Worm (Caenorhabditis elegans) whole organism, late embryonic: ENCODE measurements around the gene vps-2.

Source experiments
- C08G9.2 ChIP-seq: sonication (generic microtip); optimal IDR thresholded peaks from 2 replicates; lab custom pipeline; 2016; ENCODE audit warnings: mild to moderate bottlenecking, missing genetic modification characterization, moderate library complexity, missing compliant biosample characterization
- F13H6.1 ChIP-seq: sonication (generic microtip); optimal IDR thresholded peaks from 2 replicates; lab custom pipeline; 2016; ENCODE audit warnings: missing genetic modification characterization, missing compliant biosample characterization
- K02D7.2 ChIP-seq: sonication (generic microtip); optimal IDR thresholded peaks from 2 replicates; lab custom pipeline; 2017; ENCODE audit warnings: mild to moderate bottlenecking, missing genetic modification characterization, missing compliant biosample characterization
- T23F11.4 ChIP-seq: fragments of 200-800 bp; sonication (Bioruptor generic); optimal IDR thresholded peaks from 2 replicates; lab custom pipeline; 2018; ENCODE audit warnings: mild to moderate bottlenecking, missing genetic modification characterization, missing compliant biosample characterization
- ceh-14 ChIP-seq: sonication (generic microtip); optimal IDR thresholded peaks from 2 replicates; lab custom pipeline; 2016; ENCODE audit warnings: missing genotype, missing genetic modification characterization, missing compliant biosample characterization
- ceh-18 ChIP-seq: sonication (generic microtip); optimal IDR thresholded peaks from 2 replicates; lab custom pipeline; 2016; ENCODE audit warnings: missing genetic modification characterization, missing compliant biosample characterization
- ceh-19 ChIP-seq: fragments of 200-800 bp; sonication (Bioruptor generic); optimal IDR thresholded peaks from 2 replicates; lab custom pipeline; 2018; ENCODE audit warnings: mild to moderate bottlenecking, missing genetic modification characterization, missing compliant biosample characterization
- ceh-31 ChIP-seq: sonication (generic microtip); optimal IDR thresholded peaks from 2 replicates; lab custom pipeline; 2016; ENCODE audit warnings: missing genetic modification characterization, missing compliant biosample characterization
- ceh-34 ChIP-seq: sonication (generic microtip); optimal IDR thresholded peaks from 2 replicates; lab custom pipeline; 2016; ENCODE audit warnings: mild to moderate bottlenecking, missing genetic modification characterization, missing compliant biosample characterization
- ceh-48 ChIP-seq: sonication (generic microtip); optimal IDR thresholded peaks from 2 replicates; lab custom pipeline; 2016; ENCODE audit warnings: missing genetic modification characterization, inconsistent platforms, missing compliant biosample characterization
- elt-2 ChIP-seq: sonication (generic microtip); optimal IDR thresholded peaks from 2 replicates; lab custom pipeline; 2016; ENCODE audit warnings: missing genetic modification reagents, missing genetic modification characterization, missing compliant biosample characterization
- fax-1 ChIP-seq: sonication (generic microtip); optimal IDR thresholded peaks from 2 replicates; lab custom pipeline; 2016; ENCODE audit warnings: missing genotype, missing genetic modification characterization, missing compliant biosample characterization
- gmeb-2 ChIP-seq: sonication (generic microtip); optimal IDR thresholded peaks from 2 replicates; lab custom pipeline; 2016; ENCODE audit warnings: missing genetic modification characterization, inconsistent platforms, missing compliant biosample characterization
- hlh-30 ChIP-seq: sonication (generic microtip); optimal IDR thresholded peaks from 2 replicates; lab custom pipeline; 2017; ENCODE audit warnings: antibody characterized with exemption, missing genetic modification characterization, missing compliant biosample characterization; ENCODE audit not compliant: insufficient read depth
- hlh-6 ChIP-seq: sonication (generic microtip); optimal IDR thresholded peaks from 2 replicates; lab custom pipeline; 2016; ENCODE audit warnings: missing genotype, missing genetic modification characterization, missing compliant biosample characterization
- madf-2 ChIP-seq: sonication (generic microtip); optimal IDR thresholded peaks from 2 replicates; lab custom pipeline; 2017; ENCODE audit warnings: missing genetic modification characterization, missing compliant biosample characterization
- nfya-1 ChIP-seq: sonication (generic microtip); optimal IDR thresholded peaks from 2 replicates; lab custom pipeline; 2017; ENCODE audit warnings: missing genetic modification characterization, mild to moderate bottlenecking, missing compliant biosample characterization, antibody characterized with exemption, moderate library complexity
- odd-2 ChIP-seq: sonication (generic microtip); optimal IDR thresholded peaks from 2 replicates; lab custom pipeline; 2017; ENCODE audit warnings: antibody characterized with exemption, mild to moderate bottlenecking, missing genetic modification characterization, missing compliant biosample characterization
- pax-1 ChIP-seq: fragments of 150-350 bp; optimal IDR thresholded peaks from 2 replicates; lab custom pipeline; 2014; ENCODE audit warnings: missing biosample characterization, missing genetic modification characterization
- pha-2 ChIP-seq: sonication (generic microtip); optimal IDR thresholded peaks from 2 replicates; lab custom pipeline; 2017; ENCODE audit warnings: mild to moderate bottlenecking, missing genetic modification characterization, missing compliant biosample characterization
- pqm-1 ChIP-seq: sonication (generic microtip); optimal IDR thresholded peaks from 2 replicates; lab custom pipeline; 2016; ENCODE audit warnings: missing genetic modification characterization, missing compliant biosample characterization
- pros-1 ChIP-seq: fragments of 150-350 bp; optimal IDR thresholded peaks from 2 replicates; lab custom pipeline; 2014; ENCODE audit warnings: missing biosample characterization, missing genetic modification reagents, missing genetic modification characterization
- ref-2 ChIP-seq: sonication (generic microtip); optimal IDR thresholded peaks from 2 replicates; lab custom pipeline; 2016; ENCODE audit warnings: missing genetic modification characterization, missing compliant biosample characterization
- rnt-1 ChIP-seq: sonication (generic microtip); optimal IDR thresholded peaks from 2 replicates; lab custom pipeline; 2016; ENCODE audit warnings: missing genetic modification characterization, missing compliant biosample characterization
- sdc-2 ChIP-seq: sonication (generic microtip); optimal IDR thresholded peaks from 2 replicates; lab custom pipeline; 2016; ENCODE audit warnings: missing genotype, missing genetic modification characterization, missing compliant biosample characterization
- sox-2 ChIP-seq: fragments of 200-800 bp; sonication (Bioruptor generic); IDR thresholded peaks from 2 replicates; pipeline ENCODE4 v1.3.6; 2022; ENCODE audit warnings: missing genetic modification reagents, missing genetic modification characterization, missing compliant biosample characterization
- syd-9 ChIP-seq: sonication (generic microtip); optimal IDR thresholded peaks from 2 replicates; lab custom pipeline; 2016; ENCODE audit warnings: mild to moderate bottlenecking, missing genetic modification characterization, moderate library complexity, missing compliant biosample characterization
- tbx-2 ChIP-seq: sonication (generic microtip); optimal IDR thresholded peaks from 2 replicates; lab custom pipeline; 2016; ENCODE audit warnings: missing genetic modification characterization, missing compliant biosample characterization
- tbx-7 ChIP-seq: sonication (generic microtip); optimal IDR thresholded peaks from 2 replicates; lab custom pipeline; 2016; ENCODE audit warnings: missing genotype, missing genetic modification characterization, missing compliant biosample characterization
- unc-3 ChIP-seq, 2 experiments: fragments of 200-800 bp in 1 of 2; sonication (Bioruptor generic) in 1 of 2; sonication (generic microtip) in 1 of 2; conservative IDR thresholded peaks in 1 of 2; optimal IDR thresholded peaks in 1 of 2; 2 replicates each; pipeline versions ENCODE4 v1.3.6 to Lab custom; 2016 to 2022; ENCODE audit warnings: missing compliant biosample characterization in 2 of 2, missing genetic modification characterization in 2 of 2, missing genetic modification reagents in 1 of 2
- unc-42 ChIP-seq: sonication (generic microtip); optimal IDR thresholded peaks from 2 replicates; lab custom pipeline; 2016; ENCODE audit warnings: missing genotype, missing genetic modification characterization, missing compliant biosample characterization
- unc-55 ChIP-seq: sonication (generic microtip); optimal IDR thresholded peaks from 2 replicates; lab custom pipeline; 2017; ENCODE audit warnings: missing biosample characterization, missing genetic modification reagents, missing genetic modification characterization
- zip-5 ChIP-seq: sonication (generic microtip); optimal IDR thresholded peaks from 2 replicates; lab custom pipeline; 2016; ENCODE audit warnings: missing genetic modification characterization, missing compliant biosample characterization

vps-2 gene

DNA sequence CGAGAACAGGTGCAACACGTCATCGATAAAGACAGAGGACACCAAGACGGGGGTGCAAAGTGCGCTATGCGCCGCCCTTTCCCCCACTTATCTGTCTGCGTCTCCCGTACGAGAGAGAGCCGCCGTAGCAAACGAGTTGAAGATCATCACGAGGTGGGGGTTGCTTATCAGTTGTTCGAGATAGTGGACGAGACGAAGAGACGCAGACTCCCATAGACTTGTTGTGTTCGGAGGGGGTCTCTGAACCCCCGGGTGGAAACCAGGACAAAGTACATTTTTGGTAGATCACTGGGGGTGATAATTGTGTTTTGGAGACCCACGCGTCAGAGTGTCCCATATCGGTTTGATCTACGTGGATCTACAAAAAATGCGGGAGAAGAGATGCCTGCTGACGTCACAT is 30.8 kb upstream of the vps-2 start:
- TF ChIP-seq odd-2 (tag; lab: Kevin White, UChicago) (peak; percentile 7), ceh-18 (tag; lab: Kevin White, UChicago) (peak; percentile 66), ceh-14 (peak; percentile 21), pqm-1 (tag; lab: Kevin White, UChicago) (peak; percentile 10), syd-9 (tag; lab: Kevin White, UChicago) (no peak), nfya-1 (tag; lab: Kevin White, UChicago) (peak; percentile 38), hlh-30 (tag; lab: Kevin White, UChicago) (peak; percentile 90), K02D7.2 (tag; lab: Kevin White, UChicago) (no peak), ceh-31 (tag; lab: Kevin White, UChicago) (peak; percentile 40), ceh-48 (tag; lab: Kevin White, UChicago) (no peak), ref-2 (tag; lab: Kevin White, UChicago) (peak; percentile 63), elt-2 (tag; lab: Kevin White, UChicago) (peak; percentile 72), sdc-2 (no peak), ceh-34 (tag; lab: Kevin White, UChicago) (no peak), hlh-6 (tag; lab: Kevin White, UChicago) (peak; percentile 77), pha-2 (tag; lab: Kevin White, UChicago) (no peak), zip-5 (tag; lab: Kevin White, UChicago) (no peak), madf-2 (tag; lab: Kevin White, UChicago) (peak; percentile 34), F13H6.1 (tag; lab: Kevin White, UChicago) (no peak), tbx-2 (tag; lab: Kevin White, UChicago) (peak; percentile 71), fax-1 (tag; lab: Kevin White, UChicago) (no peak), pros-1 (no peak), unc-55 (peak; percentile 13), rnt-1 (tag; lab: Kevin White, UChicago) (peak; percentile 55), ceh-19 (GFP tag; lab: Kevin White, UChicago) (no peak), unc-3 (GFP tag; conservative IDR thresholded peaks at IDR 0.05; lab: Robert Waterston, UW) (no peak), unc-3 (tag; optimal IDR thresholded peaks at IDR 0.05; lab: Kevin White, UChicago) (no peak)

DNA sequence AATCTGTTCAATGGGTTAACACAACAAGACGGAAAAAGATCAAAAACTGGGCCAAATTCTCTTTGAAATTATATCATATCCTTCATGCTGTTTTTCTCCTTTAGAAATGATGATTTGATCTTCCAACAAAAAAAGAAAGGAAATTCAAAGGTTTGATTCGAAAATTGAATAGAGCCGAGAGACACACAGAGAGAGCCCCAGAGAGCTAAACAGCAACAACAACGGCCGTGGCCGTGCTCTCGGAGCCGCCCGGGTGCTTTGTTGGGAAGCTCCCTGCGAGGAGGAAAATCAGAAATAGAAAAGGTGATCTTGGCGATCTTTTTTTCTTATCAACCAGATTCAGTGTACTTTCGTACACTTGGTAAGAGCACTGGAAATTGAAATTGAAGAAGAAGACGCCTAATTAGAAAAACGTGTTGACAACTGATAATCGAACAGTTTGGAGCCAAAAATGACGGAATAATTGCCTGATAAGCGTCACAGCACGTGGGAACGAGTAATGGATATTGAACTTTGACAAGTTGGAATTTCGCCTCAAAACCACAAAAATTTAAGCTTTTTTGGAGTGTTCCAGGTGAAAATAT is 29.3 kb upstream of the vps-2 start:
- TF ChIP-seq hlh-6 (tag; lab: Kevin White, UChicago), result peak; percentile 31
- TF ChIP-seq unc-42 (tag; lab: Kevin White, UChicago), result peak; percentile 30
- peak; percentile 5 for TF ChIP-seq nfya-1 (tag; lab: Kevin White, UChicago)
- TF ChIP-seq T23F11.4 (GFP tag; lab: Kevin White, UChicago), result no peak

DNA sequence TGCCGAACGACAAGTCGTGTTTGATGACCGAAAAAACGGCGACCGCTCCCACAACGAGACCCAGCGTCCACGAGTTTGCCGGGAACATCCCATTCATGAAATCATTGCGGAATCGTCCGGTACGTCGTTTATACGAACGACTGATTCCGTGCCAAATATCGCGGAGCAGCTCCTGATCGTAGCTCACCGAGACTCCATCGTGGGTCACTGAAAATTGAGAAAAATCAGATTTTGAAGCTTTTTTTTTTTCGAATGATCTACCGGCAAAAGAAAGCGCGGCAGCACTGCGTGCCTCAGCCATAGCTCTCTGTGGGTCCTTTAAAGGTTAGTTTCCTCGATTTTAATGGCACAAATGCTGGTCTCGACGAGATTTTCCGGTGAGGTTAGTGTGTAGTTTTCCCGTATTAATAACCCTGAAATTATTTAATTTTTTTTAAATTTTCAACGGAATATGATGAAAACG is 28.1 kb upstream of the vps-2 start, which contains the start of gene cpt-1:
TSS of gene cpt-1 (minus strand) at position 413 of the 463 bp plus-strand sequence.
- TF ChIP-seq ceh-14 (no peak), rnt-1 (tag; lab: Kevin White, UChicago) (no peak), sox-2 (GFP tag; lab: Robert Waterston, UW) (no peak), C08G9.2 (tag; lab: Kevin White, UChicago) (no peak), gmeb-2 (tag; lab: Kevin White, UChicago) (no peak)

DNA sequence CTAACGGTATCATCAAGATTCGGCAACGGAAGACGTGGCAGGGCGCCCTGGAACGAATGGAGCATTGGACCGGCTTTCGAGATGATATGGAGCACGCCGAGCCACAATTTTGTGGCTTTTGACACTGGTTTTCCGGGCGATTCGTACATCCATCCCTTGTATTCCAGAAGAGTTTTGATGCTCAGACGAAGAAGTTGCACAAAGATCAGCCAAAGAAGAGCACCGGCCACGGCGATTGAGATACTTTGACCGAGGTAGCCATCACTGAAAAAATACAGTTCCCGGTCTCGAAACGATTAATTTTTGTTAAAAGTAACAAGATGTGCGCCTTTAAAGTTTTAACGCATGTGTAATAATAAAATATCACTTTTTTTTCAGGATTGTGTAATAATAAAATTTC is 27.2 kb upstream of the vps-2 start:
- TF ChIP-seq hlh-6 (tag; lab: Kevin White, UChicago) (peak; percentile 20), tbx-7 (tag; lab: Kevin White, UChicago) (no peak)

DNA sequence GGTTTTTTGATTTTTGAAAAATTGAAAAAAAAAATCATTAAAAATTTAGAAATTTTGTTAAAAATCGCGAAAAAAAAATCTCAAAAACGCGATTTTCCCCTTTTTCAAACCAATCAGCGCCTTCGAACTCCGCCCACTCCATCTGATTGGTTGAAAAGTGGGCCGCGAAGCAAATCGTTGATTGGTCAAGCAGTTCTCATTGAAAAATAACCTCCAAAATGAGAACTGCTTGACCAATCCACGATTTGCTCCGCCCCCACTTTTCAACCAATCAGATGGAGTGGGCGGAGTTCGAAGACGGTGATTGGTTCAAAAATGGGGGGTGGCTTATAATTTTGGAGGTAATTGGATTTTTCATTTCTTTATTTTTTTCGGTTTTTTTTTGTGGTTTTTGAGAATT is 22.4 kb upstream of the vps-2 start:
- no peak for TF ChIP-seq pax-1
- peak; percentile 97 for TF ChIP-seq nfya-1 (tag; lab: Kevin White, UChicago)
